Worm (Caenorhabditis elegans) whole organism, L2 larva: ENCODE measurements around the gene lelo-4.

Experiments used
- ceh-16 ChIP-seq: fragments of 150-350 bp; optimal IDR thresholded peaks from 2 replicates; lab custom pipeline; 2014; ENCODE audit warnings: missing biosample characterization, missing genetic modification characterization
- elt-1 ChIP-seq: fragments of 150-350 bp; optimal IDR thresholded peaks from 2 replicates; lab custom pipeline; 2014; ENCODE audit warnings: missing biosample characterization, missing genetic modification characterization
- nhr-12 ChIP-seq: fragments of 150-350 bp; optimal IDR thresholded peaks from 2 replicates; lab custom pipeline; 2014; ENCODE audit warnings: missing biosample characterization, missing genetic modification characterization

DNA sequence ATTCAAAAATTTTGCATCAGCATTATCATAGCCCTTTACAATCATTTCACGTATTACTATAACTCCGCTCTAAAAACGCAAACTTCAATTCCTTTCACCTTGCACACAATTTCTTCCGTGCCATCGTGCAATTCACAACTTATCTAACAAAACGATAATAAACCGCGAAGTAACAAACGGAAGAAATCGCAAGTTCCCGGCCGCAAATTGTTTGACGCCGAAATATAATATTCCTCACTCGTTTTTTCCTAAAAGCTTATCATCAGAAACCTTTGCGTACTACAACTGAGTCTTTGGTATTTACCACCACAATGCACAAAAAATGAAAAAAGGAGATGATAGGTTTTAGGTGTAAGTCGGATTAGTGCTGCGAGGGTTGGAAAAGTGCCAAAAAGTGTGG lies 32.6 kb downstream of the lelo-4 start:
- TF ChIP-seq ceh-16 = no peak
- no peak for TF ChIP-seq nhr-12
- no peak for TF ChIP-seq elt-1 (tag; lab: Kevin White, UChicago)
